Worm (Caenorhabditis elegans) whole organism, L2 larva: ENCODE results near the gene unc-33.

Experiments used
- R02D3.7 ChIP-seq: fragments of 150-350 bp; optimal IDR thresholded peaks from 2 replicates; lab custom pipeline; 2014; ENCODE audit warnings: missing biosample characterization, missing genetic modification characterization
- ama-1 ChIP-seq: fragments of 150-350 bp; optimal IDR thresholded peaks from 2 replicates; lab custom pipeline; 2018; ENCODE audit warnings: inconsistent platforms
- nhr-10 ChIP-seq: sonication (generic microtip); optimal IDR thresholded peaks from 2 replicates; lab custom pipeline; 2017; ENCODE audit warnings: missing biosample characterization, missing genetic modification characterization
- nhr-11 ChIP-seq: fragments of 150-350 bp; optimal IDR thresholded peaks from 2 replicates; lab custom pipeline; 2014; ENCODE audit warnings: missing biosample characterization, missing genetic modification characterization
- unc-55 ChIP-seq: fragments of 150-350 bp; sonication (generic microtip); optimal IDR thresholded peaks from 3 replicates; lab custom pipeline; 2014; ENCODE audit warnings: missing biosample characterization, missing genetic modification reagents, missing genetic modification characterization

DNA sequence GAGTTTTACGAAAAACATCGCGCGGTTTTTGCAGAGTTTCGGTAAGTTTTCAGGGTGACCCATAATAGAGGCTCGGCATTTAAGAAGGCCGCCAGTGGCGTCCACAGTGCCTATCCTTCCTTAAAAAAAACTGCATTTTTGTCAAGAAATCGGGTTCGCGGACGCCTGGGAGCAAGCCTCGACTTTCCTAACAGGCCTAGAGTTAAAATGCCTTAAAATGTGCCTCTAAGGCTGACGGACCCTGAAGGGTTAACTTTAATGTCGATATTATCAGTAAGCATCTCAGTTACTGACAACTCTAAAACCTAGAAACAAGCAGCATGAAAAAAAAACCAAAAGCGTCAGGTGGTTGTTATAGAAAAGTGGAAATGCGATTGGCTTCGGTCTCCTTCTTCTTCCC lies 42.5 kb downstream of the unc-33 start:
- TF ChIP-seq nhr-10 (no peak), nhr-11 (tag; lab: Kevin White, UChicago) (no peak), ama-1 (no peak), R02D3.7 (tag; lab: Kevin White, UChicago) (no peak), unc-55 (GFP tag; lab: Kevin White, UChicago) (no peak)
